Worm (Caenorhabditis elegans) whole organism, L4/young adult: ENCODE results near the gene ZK1098.3.

Experiments used
- W03F9.2 ChIP-seq: fragments of 150-350 bp; optimal IDR thresholded peaks from 2 replicates; lab custom pipeline; 2014; ENCODE audit warnings: missing biosample characterization, missing genetic modification characterization
- dao-5 ChIP-seq: sonication (generic microtip); optimal IDR thresholded peaks from 2 replicates; lab custom pipeline; 2016; ENCODE audit warnings: missing genotype, missing genetic modification characterization, moderate library complexity, missing compliant biosample characterization
- him-1 ChIP-seq: sonication (generic microtip); optimal IDR thresholded peaks from 2 replicates; lab custom pipeline; 2016; ENCODE audit warnings: missing genotype, missing genetic modification reagents, missing genetic modification characterization, missing compliant biosample characterization

ce11 chrIII:9542280-9542679 is 3.8 kb upstream of the ZK1098.3 start, which contains the start of gene mut-7:
- no peak for TF ChIP-seq W03F9.2 (tag; lab: Kevin White, UChicago)
- TF ChIP-seq dao-5: no peak
- TF ChIP-seq him-1 (tag; lab: Kevin White, UChicago): no peak
